Worm (Caenorhabditis elegans): ENCODE results near the gene ttr-11.
"Not testable (repeated sequence)": the region's sequence is repeated elsewhere in the genome, so short reads cannot be mapped to it uniquely, and the experiment has no call there.

ttr-11 gene

DNA sequence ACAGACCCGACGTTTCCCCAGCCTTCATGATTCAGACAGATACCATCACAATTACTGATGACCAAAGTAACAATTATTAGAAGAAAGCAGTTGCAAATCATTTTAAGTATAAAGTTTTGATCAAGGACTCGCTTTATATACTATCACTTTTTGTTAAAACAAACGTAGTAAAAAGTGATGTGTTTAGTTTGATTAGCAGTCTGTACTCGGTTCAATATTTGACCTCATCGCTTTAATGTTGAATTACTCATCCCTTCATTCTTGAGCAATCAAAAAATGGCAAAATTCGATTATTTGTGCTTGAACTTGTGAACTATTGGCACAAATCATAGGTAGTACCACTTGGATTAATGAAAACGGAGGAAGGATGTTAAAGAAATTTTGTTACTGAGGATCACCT, 44.8 kb upstream of the ttr-11 start, which contains the start of gene abf-4:
Gene abf-4 (minus strand): TSS at position 101 of the 400 bp plus-strand sequence.
- TF ChIP-seq hlh-17 (GFP tag; optimal IDR thresholded peaks at IDR 0.05; ENCODE audit: borderline replicate concordance) (no peak), hlh-4 (tag; optimal IDR thresholded peaks at IDR 0.05) (no peak), dpl-1 (GFP tag; optimal IDR thresholded peaks at IDR 0.05) (no peak), nhr-71 (tag; optimal IDR thresholded peaks at IDR 0.05) (no peak), lin-39 (tag; optimal IDR thresholded peaks at IDR 0.05) (no peak), sup-37 (GFP tag; optimal IDR thresholded peaks at IDR 0.05) (no peak), unc-98 (GFP tag; IDR thresholded peaks at IDR 0.05) (no peak), dsc-1 (tag; optimal IDR thresholded peaks at IDR 0.05) (no peak), ces-1 (GFP tag; optimal IDR thresholded peaks at IDR 0.05) (no peak), elt-3 (tag; optimal IDR thresholded peaks at IDR 0.05) (no peak), lin-35 (GFP tag; optimal IDR thresholded peaks at IDR 0.05) (no peak), pqm-1 (tag; optimal IDR thresholded peaks at IDR 0.05) (no peak), snu-23 (GFP tag; optimal IDR thresholded peaks at IDR 0.05) (no peak), lsy-2 (tag; optimal IDR thresholded peaks at IDR 0.05) (no peak)

DNA sequence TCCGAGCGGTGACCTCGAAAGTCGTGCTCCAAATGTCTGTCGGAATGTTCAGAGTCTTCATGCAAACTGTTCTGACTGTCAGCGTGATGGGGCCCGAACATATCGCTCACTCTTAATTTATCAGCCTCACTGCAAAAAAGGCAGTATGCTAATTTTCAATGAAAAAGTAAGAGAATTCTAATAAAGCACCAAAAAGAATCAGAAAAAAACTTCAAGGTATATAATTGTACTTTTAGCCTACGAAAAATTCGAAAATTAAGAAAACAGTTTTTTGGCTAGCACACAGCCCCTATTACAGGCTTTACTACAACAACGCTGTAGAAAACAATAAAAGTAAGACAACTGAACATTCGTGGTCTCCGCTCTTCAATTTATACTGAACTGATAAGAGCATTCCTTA, 41.3 kb upstream of the ttr-11 start, which contains the start of gene F26F2.1:
Gene F26F2.1 (minus strand): TSS at position 101 of the 400 bp plus-strand sequence.
- no peak for TF ChIP-seq nhr-84 (tag; optimal IDR thresholded peaks at IDR 0.05)
- TF ChIP-seq lin-35 (GFP tag; optimal IDR thresholded peaks at IDR 0.05) = no peak
- TF ChIP-seq grh-1 (GFP tag; IDR thresholded peaks at IDR 0.05) = no peak
- no peak for TF ChIP-seq tbx-2 (tag; optimal IDR thresholded peaks at IDR 0.05)
- no peak for TF ChIP-seq ces-1 (GFP tag; optimal IDR thresholded peaks at IDR 0.05)
- no peak for TF ChIP-seq swsn-7 (tag; optimal IDR thresholded peaks at IDR 0.05)
- no peak for TF ChIP-seq jun-1 (tag; optimal IDR thresholded peaks at IDR 0.05)
- no peak for TF ChIP-seq sptf-1 (tag; optimal IDR thresholded peaks at IDR 0.05)
- no peak for TF ChIP-seq aly-2 (tag; optimal IDR thresholded peaks at IDR 0.05)

DNA sequence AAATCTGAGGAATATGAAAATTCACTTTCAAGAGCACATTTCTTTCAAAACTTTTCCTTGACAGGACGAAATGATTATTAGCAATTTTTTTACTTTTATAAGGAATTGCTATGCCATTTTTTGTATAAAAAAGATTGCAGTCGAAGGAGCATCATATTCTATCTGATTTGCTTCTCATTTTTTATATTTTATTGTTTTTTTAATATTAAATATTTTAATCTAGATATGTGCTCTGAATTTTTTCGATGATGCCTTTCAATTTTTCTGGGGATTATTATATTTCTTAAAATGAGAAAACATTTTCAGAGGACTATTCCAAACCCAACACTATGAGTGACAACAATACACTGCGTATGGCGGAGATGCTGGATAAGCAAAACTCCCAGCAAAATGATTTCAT, 39.1 kb upstream of the ttr-11 start, which contains the start of gene F26F2.13:
Gene F26F2.13 (plus strand): TSS at position 301 of the 400 bp plus-strand sequence.
- not testable (repeated sequence) for TF ChIP-seq ceh-63 (GFP tag; optimal IDR thresholded peaks at IDR 0.05); nhr-11 (tag; optimal IDR thresholded peaks at IDR 0.05); fkh-4 (tag; optimal IDR thresholded peaks at IDR 0.05; ENCODE audit: borderline replicate concordance)

DNA sequence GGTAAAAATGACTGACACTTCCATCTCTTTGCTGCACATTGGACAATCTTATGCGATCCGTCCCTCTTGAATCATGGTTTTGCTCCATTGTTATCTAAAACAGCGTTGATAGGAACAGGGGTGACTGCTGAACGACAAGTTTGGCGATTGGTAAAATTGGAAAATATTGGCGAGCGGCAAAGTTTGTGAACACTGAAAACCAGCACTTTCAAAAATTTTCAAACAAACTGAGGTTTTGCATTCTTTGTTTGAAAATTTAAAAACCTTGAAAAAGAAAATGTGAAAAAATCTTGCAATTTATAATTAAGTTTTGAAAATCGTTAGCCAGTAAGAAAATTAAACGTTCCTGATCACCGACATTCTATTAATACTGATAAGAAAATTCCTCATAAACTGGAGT, 36.7 kb upstream of the ttr-11 start, which contains the start of gene F26F2.3:
Gene F26F2.3 (minus strand): TSS at position 101 of the 400 bp plus-strand sequence.
- TF ChIP-seq ceh-88 (GFP tag; IDR thresholded peaks at IDR 0.05) (no peak), nhr-76 (tag; optimal IDR thresholded peaks at IDR 0.05) (no peak), hlh-17 (GFP tag; optimal IDR thresholded peaks at IDR 0.05; ENCODE audit: borderline replicate concordance) (no peak), zip-4 (GFP tag; optimal IDR thresholded peaks at IDR 0.05) (no peak), efl-1 (optimal IDR thresholded peaks at IDR 0.05) (no peak), efl-1 (GFP tag; optimal IDR thresholded peaks at IDR 0.05 in 1 of 2) (no peak), elt-3 (tag; optimal IDR thresholded peaks at IDR 0.05) (no peak), nhr-237 (tag; optimal IDR thresholded peaks at IDR 0.05) (no peak), tbx-2 (tag; optimal IDR thresholded peaks at IDR 0.05) (no peak), lin-13 (GFP tag; optimal IDR thresholded peaks at IDR 0.05) (no peak), hlh-4 (tag; optimal IDR thresholded peaks at IDR 0.05) (no peak), nhr-12 (tag; optimal IDR thresholded peaks at IDR 0.05) (no peak), nhr-77 (tag; optimal IDR thresholded peaks at IDR 0.05) (no peak), unc-62 (GFP tag; optimal IDR thresholded peaks at IDR 0.05) (no peak), alr-1 (tag; optimal IDR thresholded peaks at IDR 0.05; ENCODE audit: borderline replicate concordance) (no peak)

DNA sequence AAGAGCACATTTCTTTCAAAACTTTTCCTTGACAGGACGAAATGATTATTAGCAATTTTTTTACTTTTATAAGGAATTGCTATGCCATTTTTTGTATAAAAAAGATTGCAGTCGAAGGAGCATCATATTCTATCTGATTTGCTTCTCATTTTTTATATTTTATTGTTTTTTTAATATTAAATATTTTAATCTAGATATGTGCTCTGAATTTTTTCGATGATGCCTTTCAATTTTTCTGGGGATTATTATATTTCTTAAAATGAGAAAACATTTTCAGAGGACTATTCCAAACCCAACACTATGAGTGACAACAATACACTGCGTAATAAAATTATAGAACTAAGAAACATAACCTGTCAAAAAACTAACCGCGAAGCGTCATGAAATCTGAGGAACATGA, 34.1 kb upstream of the ttr-11 start, which contains the start of gene F26F2.4:
Gene F26F2.4 (plus strand): TSS at position 301 of the 400 bp plus-strand sequence.
- TF ChIP-seq ceh-63 (GFP tag; optimal IDR thresholded peaks at IDR 0.05); skn-1 (tag; optimal IDR thresholded peaks at IDR 0.05); alr-1 (tag; optimal IDR thresholded peaks at IDR 0.05; ENCODE audit: borderline replicate concordance): not testable (repeated sequence)

Data from whole organism, L1 larva.